Fruit fly (Drosophila melanogaster) whole organism, pupa: ENCODE measurements around the gene lilli.

Experiments used
- CG12605 ChIP-seq: fragments of 200-800 bp; sonication (Bioruptor generic); IDR thresholded peaks from 2 replicates; pipeline ENCODE4 v1.3.6; 2022; ENCODE audit warnings: missing biosample characterization, missing genetic modification characterization
- CG15710 ChIP-seq: fragments of 200-800 bp; sonication (Bioruptor generic); optimal IDR thresholded peaks from 2 replicates; lab custom pipeline; 2018; ENCODE audit warnings: missing biosample characterization, mild to moderate bottlenecking, missing genetic modification characterization, moderate library complexity
- CG17806 ChIP-seq: fragments of 200-800 bp; sonication (Bioruptor generic); optimal IDR thresholded peaks from 2 replicates; lab custom pipeline; 2018; ENCODE audit warnings: missing biosample characterization, mild to moderate bottlenecking, missing genetic modification characterization, moderate library complexity
- CG32121 ChIP-seq: fragments of 200-800 bp; sonication (Bioruptor generic); IDR thresholded peaks from 2 replicates; pipeline ENCODE4 v1.3.6; 2022; ENCODE audit warnings: missing biosample characterization, missing genetic modification characterization
- CG4496 ChIP-seq: fragments of 200-800 bp; sonication (Bioruptor generic); IDR thresholded peaks from 3 replicates; pipeline ENCODE4 v1.3.6; 2022; ENCODE audit warnings: missing biosample characterization, missing genetic modification characterization
- CG9948 ChIP-seq: fragments of 200-800 bp; sonication (Bioruptor generic); optimal IDR thresholded peaks from 2 replicates; lab custom pipeline; 2018; ENCODE audit warnings: missing biosample characterization, mild to moderate bottlenecking, missing genetic modification characterization, moderate library complexity
- D1 ChIP-seq: fragments of 200-800 bp; sonication (Bioruptor generic); optimal IDR thresholded peaks from 2 replicates; lab custom pipeline; 2018; ENCODE audit warnings: missing biosample characterization, mild to moderate bottlenecking, missing genetic modification characterization, moderate library complexity
- EcR ChIP-seq: fragments of 200-800 bp; sonication (Bioruptor generic); optimal IDR thresholded peaks from 3 replicates; lab custom pipeline; 2019; ENCODE audit warnings: missing biosample characterization, missing genetic modification characterization, mild to moderate bottlenecking, moderate library complexity, missing genetic modification reagents
- Pif1A ChIP-seq: fragments of 200-800 bp; sonication (Bioruptor generic); optimal IDR thresholded peaks from 3 replicates; lab custom pipeline; 2016; ENCODE audit warnings: missing biosample characterization, missing genetic modification characterization
- fd96Ca ChIP-seq: fragments of 200-800 bp; sonication (Bioruptor generic); IDR thresholded peaks from 3 replicates; pipeline ENCODE4 v1.3.6; 2022; ENCODE audit warnings: missing biosample characterization, missing genetic modification characterization
- gl ChIP-seq: fragments of 200-800 bp; sonication (Bioruptor generic); optimal IDR thresholded peaks from 2 replicates; lab custom pipeline; 2018; ENCODE audit warnings: missing biosample characterization, mild to moderate bottlenecking, missing genetic modification characterization

- TF ChIP-seq gl (tag; lab: Kevin White, UChicago) (no peak), D1 (no peak), CG32121 (GFP tag; lab: Robert Waterston, UW) (no peak), CG9948 (tag; lab: Kevin White, UChicago) (no peak), CG12605 (peak; percentile 43; the same call in 1 of the 2 replicates), EcR (GFP tag; lab: Kevin White, UChicago) (peak; percentile 88), CG4496 (GFP tag; lab: Robert Waterston, UW) (no peak; the same call in 2 of the 3 replicates), fd96Ca (GFP tag; lab: Robert Waterston, UW) (peak; percentile 39; the same call in 1 of the 3 replicates), CG17806 (tag; lab: Kevin White, UChicago) (no peak), CG15710 (tag; lab: Kevin White, UChicago) (no peak), Pif1A (GFP tag; lab: Kevin White, UChicago) (no peak)
Measured at dm6 chr2L:2888859-2889443, 3.2 kb downstream of the lilli start.
